Worm (Caenorhabditis elegans) whole organism, midembryonic: ENCODE data around the gene srd-28.
"Not testable (repeated sequence)": the region's sequence is repeated elsewhere in the genome, so short reads cannot be mapped to it uniquely, and the experiment has no call there.

Experiments used
- T22C8.4 ChIP-seq: fragments of 200-800 bp; sonication (Bioruptor generic); IDR thresholded peaks from 2 replicates; pipeline ENCODE4 v1.3.6; 2022; ENCODE audit warnings: missing genetic modification characterization, missing compliant biosample characterization
- cog-1 ChIP-seq: sonication (generic microtip); optimal IDR thresholded peaks from 2 replicates; lab custom pipeline; 2016; ENCODE audit warnings: missing genetic modification characterization, missing compliant biosample characterization
- flt-1 ChIP-seq: fragments of 200-800 bp; sonication (Bioruptor generic); IDR thresholded peaks from 2 replicates; pipeline ENCODE4 v1.3.6; 2022; ENCODE audit warnings: missing genetic modification characterization, missing compliant biosample characterization
- klf-2 ChIP-seq: fragments of 200-800 bp; sonication (Bioruptor generic); conservative IDR thresholded peaks from 2 replicates; pipeline ENCODE4 v1.3.6; 2022; ENCODE audit warnings: missing genetic modification reagents, missing genetic modification characterization, missing compliant biosample characterization
- med-1 ChIP-seq: sonication (generic microtip); optimal IDR thresholded peaks from 2 replicates; lab custom pipeline; 2017; ENCODE audit warnings: missing genetic modification characterization, mild to moderate bottlenecking, missing compliant biosample characterization, antibody characterized with exemption, missing genetic modification reagents; ENCODE audit not compliant: insufficient read depth
- ref-1 ChIP-seq: fragments of 200-800 bp; sonication (Bioruptor generic); conservative IDR thresholded peaks from 2 replicates; pipeline ENCODE4 v1.3.6; 2022; ENCODE audit warnings: missing genetic modification reagents, missing genetic modification characterization, missing compliant biosample characterization
- tab-1 ChIP-seq: fragments of 200-800 bp; sonication (Bioruptor generic); IDR thresholded peaks from 2 replicates; pipeline ENCODE4 v1.3.6; 2022; ENCODE audit warnings: missing genetic modification characterization, missing compliant biosample characterization
- ztf-23 ChIP-seq: fragments of 200-800 bp; sonication (Bioruptor generic); IDR thresholded peaks from 2 replicates; pipeline ENCODE4 v1.3.6; 2022; ENCODE audit warnings: missing genetic modification reagents, missing genetic modification characterization, missing compliant biosample characterization
- ztf-29 ChIP-seq: fragments of 200-800 bp; sonication (Bioruptor generic); IDR thresholded peaks from 2 replicates; pipeline ENCODE4 v1.3.6; 2022; ENCODE audit warnings: missing genetic modification reagents, missing genetic modification characterization, missing compliant biosample characterization

srd-28 gene

ce11 chrV:15235661-15236060, 14.7 kb upstream of the srd-28 start, which contains the start of gene nhr-164:
Gene nhr-164, minus strand, starts transcription at chrV:15235761.
- no peak for TF ChIP-seq ztf-29
- TF ChIP-seq flt-1 (GFP tag; lab: Robert Waterston, UW): no peak
- no peak for TF ChIP-seq tab-1 (GFP tag; lab: Robert Waterston, UW)
- no peak for TF ChIP-seq T22C8.4
- TF ChIP-seq ref-1 (GFP tag; lab: Robert Waterston, UW): no peak
- TF ChIP-seq ztf-23: no peak
- no peak for TF ChIP-seq med-1
- no peak for TF ChIP-seq klf-2
- TF ChIP-seq cog-1 (tag; lab: Kevin White, UChicago): no peak

- no peak for TF ChIP-seq flt-1 (GFP tag; lab: Robert Waterston, UW)
- no peak for TF ChIP-seq cog-1 (tag; lab: Kevin White, UChicago)
- TF ChIP-seq ztf-29: no peak
- no peak for TF ChIP-seq med-1
- TF ChIP-seq T22C8.4: no peak
- no peak for TF ChIP-seq ref-1 (GFP tag; lab: Robert Waterston, UW)
- TF ChIP-seq tab-1 (GFP tag; lab: Robert Waterston, UW): no peak
- no peak for TF ChIP-seq klf-2
- TF ChIP-seq ztf-23: no peak
Measured at ce11 chrV:15238552-15238951, 11.9 kb upstream of the srd-28 start, which contains the start of gene srw-12. Gene srw-12, minus strand, starts transcription at chrV:15238652.

- TF ChIP-seq ztf-29: no peak
- TF ChIP-seq med-1: no peak
- TF ChIP-seq ztf-23: no peak
- TF ChIP-seq ref-1 (GFP tag; lab: Robert Waterston, UW): no peak
- no peak for TF ChIP-seq T22C8.4
Measured at ce11 chrV:15240215-15240614, 10.2 kb upstream of the srd-28 start, which contains the start of gene srw-11. Gene srw-11, minus strand, starts transcription at chrV:15240315.

ce11 chrV:15241259-15241658, 9.1 kb upstream of the srd-28 start, which contains the start of gene chil-12:
Gene chil-12, plus strand, starts transcription at chrV:15241559.
- no peak for TF ChIP-seq klf-2
- TF ChIP-seq ref-1 (GFP tag; lab: Robert Waterston, UW): no peak
- TF ChIP-seq flt-1 (GFP tag; lab: Robert Waterston, UW): no peak
- TF ChIP-seq med-1: no peak
- TF ChIP-seq T22C8.4: no peak

- no peak for TF ChIP-seq ztf-29
- TF ChIP-seq klf-2: no peak
- no peak for TF ChIP-seq T22C8.4
- no peak for TF ChIP-seq med-1
- no peak for TF ChIP-seq tab-1 (GFP tag; lab: Robert Waterston, UW)
- no peak for TF ChIP-seq ztf-23
Measured at ce11 chrV:15244456-15244855, 5.9 kb upstream of the srd-28 start, which contains the start of gene kin-30. Gene kin-30, plus strand, starts transcription at chrV:15244756.

ce11 chrV:15252082-15252481, 1.7 kb downstream of the srd-28 start, which contains the start of gene srbc-76:
Gene srbc-76, plus strand, starts transcription at chrV:15252382.
- TF ChIP-seq klf-2 (no peak), ztf-23 (no peak), tab-1 (GFP tag; lab: Robert Waterston, UW) (no peak), ztf-29 (no peak), T22C8.4 (no peak), cog-1 (tag; lab: Kevin White, UChicago) (no peak), flt-1 (GFP tag; lab: Robert Waterston, UW) (no peak), ref-1 (GFP tag; lab: Robert Waterston, UW) (no peak), med-1 (no peak)

ce11 chrV:15253529-15253928, 3.1 kb downstream of the srd-28 start, which contains the start of gene srbc-75:
Gene srbc-75, plus strand, starts transcription at chrV:15253829.
- TF ChIP-seq ztf-23 (no peak), klf-2 (no peak), tab-1 (GFP tag; lab: Robert Waterston, UW) (no peak), cog-1 (tag; lab: Kevin White, UChicago) (no peak), ref-1 (GFP tag; lab: Robert Waterston, UW) (no peak), T22C8.4 (no peak), ztf-29 (no peak), flt-1 (GFP tag; lab: Robert Waterston, UW) (no peak), med-1 (no peak)

- not testable (repeated sequence) for TF ChIP-seq tab-1 (GFP tag; lab: Robert Waterston, UW); T22C8.4; ztf-23
Measured at ce11 chrV:15256669-15257068, 6.3 kb downstream of the srd-28 start, which contains the start of gene srsx-39. Gene srsx-39, minus strand, starts transcription at chrV:15256769.

- TF ChIP-seq med-1 (no peak), cog-1 (tag; lab: Kevin White, UChicago) (no peak), ztf-23 (no peak), T22C8.4 (no peak), tab-1 (GFP tag; lab: Robert Waterston, UW) (no peak), ztf-29 (no peak), ref-1 (GFP tag; lab: Robert Waterston, UW) (no peak), flt-1 (GFP tag; lab: Robert Waterston, UW) (no peak), klf-2 (no peak)
Measured at ce11 chrV:15259049-15259448, 8.6 kb downstream of the srd-28 start, which contains the start of gene srsx-37. Gene srsx-37, minus strand, starts transcription at chrV:15259149.

ce11 chrV:15259904-15260303, 9.5 kb downstream of the srd-28 start, which contains the start of gene M01B2.8:
Gene M01B2.8, plus strand, starts transcription at chrV:15260204.
- TF ChIP-seq ztf-29 (no peak), cog-1 (tag; lab: Kevin White, UChicago) (no peak), tab-1 (GFP tag; lab: Robert Waterston, UW) (no peak), ztf-23 (no peak), med-1 (no peak)

- not testable (repeated sequence) for TF ChIP-seq ztf-29, klf-2, T22C8.4
Measured at ce11 chrV:15262336-15262735, 11.9 kb downstream of the srd-28 start, which contains the start of gene M01B2.10. Gene M01B2.10, minus strand, starts transcription at chrV:15262436.
